5 fruit fly cellular contexts compared by ENCODE assay signal in genomic region chr3R:31435619-31436018, dm6.
A peak's percentile ranks its signal among the peaks of the same experiment; 100 is the strongest.
TF ChIP-seq lines count a peak whose summit lies in the region.

No protein-coding gene starts in this region.

- TF ChIP-seq CTCF in whole organism, embryonic (GFP tag; optimal IDR thresholded peaks at IDR 0.05; lab: Kevin White, UChicago) = no peak

TF ChIP-seq in whole organism, adult, 20 proteins besides CTCF, POLR2A, EP300 and RAD21:
- peak; percentile 7 for TF ChIP-seq cic (GFP tag; optimal IDR thresholded peaks at IDR 0.05; lab: Kevin White, UChicago)
- no peak for TF ChIP-seq Crg-1 (GFP tag; optimal IDR thresholded peaks at IDR 0.05; lab: Kevin White, UChicago)

TF ChIP-seq in whole organism, embryonic, 481 proteins besides CTCF, POLR2A, EP300 and RAD21:
- no peak for TF ChIP-seq NK7.1 (GFP tag; optimal IDR thresholded peaks at IDR 0.05; lab: Kevin White, UChicago)
- peak in 1 of 2 experiments; percentile 67 for TF ChIP-seq Hr78 (GFP tag; optimal IDR thresholded peaks at IDR 0.05; lab: Kevin White, UChicago)
- peak; percentile 61; the same call in 1 of the 4 replicates for TF ChIP-seq chinmo (GFP tag; IDR thresholded peaks at IDR 0.05; lab: Robert Waterston, UW; ENCODE audit: partially characterized antibody)
- TF ChIP-seq CG8388 (GFP tag; optimal IDR thresholded peaks at IDR 0.05; lab: Kevin White, UChicago) = no peak
- no peak for TF ChIP-seq CG14860 (GFP tag; IDR thresholded peaks at IDR 0.05; lab: Robert Waterston, UW; ENCODE audit: partially characterized antibody)
- TF ChIP-seq CG34376 (GFP tag; optimal IDR thresholded peaks at IDR 0.05; lab: Kevin White, UChicago) = peak; percentile 43
- TF ChIP-seq Nf-YC (tag; optimal IDR thresholded peaks at IDR 0.05; lab: Kevin White, UChicago) = peak; percentile 28
- TF ChIP-seq cas (GFP tag; IDR thresholded peaks at IDR 0.05; lab: Robert Waterston, UW) = no peak
- no peak for TF ChIP-seq CG9876 (GFP tag; optimal IDR thresholded peaks at IDR 0.05; lab: Kevin White, UChicago)
- TF ChIP-seq CG2120 (GFP tag; optimal IDR thresholded peaks at IDR 0.05; lab: Kevin White, UChicago) = no peak
- no peak for TF ChIP-seq Ssrp (tag; optimal IDR thresholded peaks at IDR 0.05; lab: Kevin White, UChicago)
- TF ChIP-seq CG32532 (GFP tag; IDR thresholded peaks at IDR 0.05; lab: Robert Waterston, UW) = no peak
- TF ChIP-seq sug (tag; optimal IDR thresholded peaks at IDR 0.05; lab: Kevin White, UChicago) = peak; percentile 81
- TF ChIP-seq CG7357 (GFP tag; IDR thresholded peaks at IDR 0.05; lab: Robert Waterston, UW) = no peak
- TF ChIP-seq Med (GFP tag; lab: Kevin White, UChicago) = peak; percentile 25
- TF ChIP-seq CG11696 (GFP tag; IDR thresholded peaks at IDR 0.05; lab: Robert Waterston, UW) = no peak

TF ChIP-seq in whole organism, prepupa, 60 proteins besides CTCF, POLR2A, EP300 and RAD21:
- peak; percentile 99 for TF ChIP-seq svp (GFP tag; lab: Kevin White, UChicago)
- no peak for TF ChIP-seq dac (GFP tag; optimal IDR thresholded peaks at IDR 0.05; lab: Kevin White, UChicago)
- TF ChIP-seq CG31627 (GFP tag; optimal IDR thresholded peaks at IDR 0.05; lab: Kevin White, UChicago) = no peak
- TF ChIP-seq CG6163 (GFP tag; IDR thresholded peaks at IDR 0.05; lab: Robert Waterston, UW) = 0 out of 3 replicates have a peak, but pooled peaks have one; percentile 20
- no peak for TF ChIP-seq achi (GFP tag; optimal IDR thresholded peaks at IDR 0.05; lab: Kevin White, UChicago)
- no peak for TF ChIP-seq OdsH (GFP tag; optimal IDR thresholded peaks at IDR 0.05; lab: Kevin White, UChicago)
- no peak for TF ChIP-seq Eip93F (GFP tag; optimal IDR thresholded peaks at IDR 0.05; lab: Kevin White, UChicago)
- TF ChIP-seq CG6808 (GFP tag; optimal IDR thresholded peaks at IDR 0.05; lab: Kevin White, UChicago) = no peak
- TF ChIP-seq Sox102F (GFP tag; optimal IDR thresholded peaks at IDR 0.05; lab: Kevin White, UChicago) = no peak
- TF ChIP-seq Hr38 (GFP tag; optimal IDR thresholded peaks at IDR 0.05; lab: Kevin White, UChicago) = no peak

TF ChIP-seq in whole organism, pupa, 21 proteins besides CTCF, POLR2A, EP300 and RAD21:
- peak; percentile 25 for TF ChIP-seq EcR (GFP tag; optimal IDR thresholded peaks at IDR 0.05; lab: Kevin White, UChicago)
- no peak for TF ChIP-seq CG8159 (tag; optimal IDR thresholded peaks at IDR 0.05; lab: Kevin White, UChicago)

TF ChIP-seq in whole organism, wandering third instar larva, 38 proteins besides CTCF, POLR2A, EP300 and RAD21:
- no peak for TF ChIP-seq Vsx2 (GFP tag; optimal IDR thresholded peaks at IDR 0.05; lab: Kevin White, UChicago; ENCODE audit: partially characterized antibody)
- TF ChIP-seq brk (GFP tag; optimal IDR thresholded peaks at IDR 0.05; lab: Kevin White, UChicago) = no peak
- TF ChIP-seq Mio (GFP tag; optimal IDR thresholded peaks at IDR 0.05; lab: Kevin White, UChicago) = no peak
- TF ChIP-seq CrebA (GFP tag; optimal IDR thresholded peaks at IDR 0.05; lab: Kevin White, UChicago; ENCODE audit: borderline replicate concordance) = peak; percentile 11
- TF ChIP-seq OdsH (GFP tag; optimal IDR thresholded peaks at IDR 0.05; lab: Kevin White, UChicago) = no peak
- no peak for TF ChIP-seq Rel (GFP tag; optimal IDR thresholded peaks at IDR 0.05; lab: Kevin White, UChicago)
- peak; percentile 23 for TF ChIP-seq Rel (tag; optimal IDR thresholded peaks at IDR 0.05; lab: Kevin White, UChicago)
- TF ChIP-seq CG32264 (GFP tag; optimal IDR thresholded peaks at IDR 0.05; lab: Kevin White, UChicago) = no peak
- no peak for TF ChIP-seq GATAd (GFP tag; optimal IDR thresholded peaks at IDR 0.05; lab: Kevin White, UChicago)
- TF ChIP-seq sage (GFP tag; optimal IDR thresholded peaks at IDR 0.05; lab: Kevin White, UChicago) = no peak
- TF ChIP-seq Sp1 (GFP tag; optimal IDR thresholded peaks at IDR 0.05; lab: Kevin White, UChicago) = no peak
- TF ChIP-seq HLH106 (tag; optimal IDR thresholded peaks at IDR 0.05; lab: Kevin White, UChicago) = no peak
- TF ChIP-seq foxo (GFP tag; optimal IDR thresholded peaks at IDR 0.05; lab: Kevin White, UChicago) = no peak
- no peak for TF ChIP-seq ey (GFP tag; optimal IDR thresholded peaks at IDR 0.05; lab: Kevin White, UChicago)
